Worm (Caenorhabditis elegans): Measurements from ENCODE around the gene K07H8.9.
A peak's percentile ranks its signal among the peaks of the same experiment; 100 is the strongest.

K07H8.9 gene

ce11 chrIV:8301925-8302324 lies 15.6 kb upstream of the K07H8.9 start:
- TF ChIP-seq nhr-28 (tag; optimal IDR thresholded peaks at IDR 0.05) (peak; percentile 93), hlh-11 (tag; optimal IDR thresholded peaks at IDR 0.05) (peak; percentile 41), arid-1 (GFP tag; conservative IDR thresholded peaks at IDR 0.05) (no peak), mxl-3 (GFP tag; optimal IDR thresholded peaks at IDR 0.05) (peak; percentile 62), nhr-25 (tag; optimal IDR thresholded peaks at IDR 0.05; ENCODE audit: borderline replicate concordance, insufficient read depth) (peak; percentile 78), unc-62 (GFP tag; optimal IDR thresholded peaks at IDR 0.05 in 1 of 2) (peak in 1 of 2 experiments; percentile 88), unc-62 (tag; optimal IDR thresholded peaks at IDR 0.05) (no peak), mep-1 (tag; optimal IDR thresholded peaks at IDR 0.05) (peak; percentile 57), tra-1 (GFP tag; IDR thresholded peaks at IDR 0.05) (no peak), nhr-11 (tag; optimal IDR thresholded peaks at IDR 0.05) (peak; percentile 12), mdl-1 (tag; optimal IDR thresholded peaks at IDR 0.05) (peak in 1 of 2 experiments; percentile 62), spr-3 (GFP tag; optimal IDR thresholded peaks at IDR 0.05) (no peak)

- TF ChIP-seq unc-130 (GFP tag; optimal IDR thresholded peaks at IDR 0.05) (no peak), ZK337.2 (GFP tag; IDR thresholded peaks at IDR 0.05) (no peak), zfp-2 (tag; optimal IDR thresholded peaks at IDR 0.05) (no peak), nhr-76 (tag; optimal IDR thresholded peaks at IDR 0.05) (no peak), lin-38 (GFP tag; IDR thresholded peaks at IDR 0.05) (0 out of 2 replicates have a peak, but pooled peaks have one; percentile 8), spr-1 (tag; optimal IDR thresholded peaks at IDR 0.05) (no peak), spr-3 (GFP tag; optimal IDR thresholded peaks at IDR 0.05) (no peak)
Observed at ce11 chrIV:8300468-8300867, 14.2 kb upstream of the K07H8.9 start, which contains the start of gene F35H10.5. TSS of gene F35H10.5 (plus strand) at chrIV:8300768.

ce11 chrIV:8299636-8300035 lies 13.4 kb upstream of the K07H8.9 start, which contains the start of gene F35H10.6:
TSS of gene F35H10.6 (plus strand) at chrIV:8299936.
- TF ChIP-seq nhr-237 (tag; optimal IDR thresholded peaks at IDR 0.05) (no peak), nhr-111 (GFP tag; optimal IDR thresholded peaks at IDR 0.05) (no peak), saeg-2 (GFP tag; IDR thresholded peaks at IDR 0.05) (no peak), nhr-41 (GFP tag; IDR thresholded peaks at IDR 0.05) (no peak), mep-1 (tag; optimal IDR thresholded peaks at IDR 0.05) (no peak), madf-5 (GFP tag; IDR thresholded peaks at IDR 0.05) (no peak), lin-38 (GFP tag; IDR thresholded peaks at IDR 0.05) (no peak), dmd-9 (GFP tag; IDR thresholded peaks at IDR 0.05) (no peak), spr-3 (GFP tag; optimal IDR thresholded peaks at IDR 0.05) (no peak), mdl-1 (tag; optimal IDR thresholded peaks at IDR 0.05) (no peak), zip-2 (tag; optimal IDR thresholded peaks at IDR 0.05) (no peak)

- TF ChIP-seq F49E8.2 (tag; optimal IDR thresholded peaks at IDR 0.05; ENCODE audit: borderline replicate concordance) = no peak
- TF ChIP-seq fkh-10 (GFP tag; optimal IDR thresholded peaks at IDR 0.05) = no peak
- no peak for TF ChIP-seq spr-3 (GFP tag; optimal IDR thresholded peaks at IDR 0.05)
- no peak for TF ChIP-seq F44E2.7 (GFP tag; IDR thresholded peaks at IDR 0.05)
Observed at ce11 chrIV:8297192-8297591, 10.9 kb upstream of the K07H8.9 start, which contains the start of gene nprl-3. TSS of gene nprl-3 (plus strand) at chrIV:8297492.

- TF ChIP-seq nhr-102 (tag; optimal IDR thresholded peaks at IDR 0.05) (no peak), zfp-3 (GFP tag; conservative IDR thresholded peaks at IDR 0.05) (0 out of 2 replicates have a peak, but pooled peaks have one; percentile 62)
Observed at ce11 chrIV:8294650-8295049, 8.4 kb upstream of the K07H8.9 start, which contains the start of gene tbce-1. TSS of gene tbce-1 (plus strand) at chrIV:8294690.

- TF ChIP-seq fos-1 (tag; optimal IDR thresholded peaks at IDR 0.05) (no peak), spr-3 (GFP tag; optimal IDR thresholded peaks at IDR 0.05) (no peak), fkh-10 (GFP tag; optimal IDR thresholded peaks at IDR 0.05) (no peak), lir-3 (tag; optimal IDR thresholded peaks at IDR 0.05) (no peak), nhr-42 (GFP tag; IDR thresholded peaks at IDR 0.05) (no peak), mep-1 (tag; optimal IDR thresholded peaks at IDR 0.05) (no peak), lsy-2 (tag; optimal IDR thresholded peaks at IDR 0.05) (no peak), ceh-62 (tag; optimal IDR thresholded peaks at IDR 0.05) (no peak), hlh-30 (tag; optimal IDR thresholded peaks at IDR 0.05; ENCODE audit: insufficient read depth) (no peak), pqm-1 (tag; optimal IDR thresholded peaks at IDR 0.05) (no peak), ceh-28 (tag; optimal IDR thresholded peaks at IDR 0.05) (no peak), daf-12 (tag; optimal IDR thresholded peaks at IDR 0.05) (no peak), T26A8.4 (GFP tag; IDR thresholded peaks at IDR 0.05) (no peak)
Observed at ce11 chrIV:8291232-8291631, 5.0 kb upstream of the K07H8.9 start, which contains the start of gene K07H8.2. TSS of gene K07H8.2 (plus strand) at chrIV:8291532.
